Fruit fly (Drosophila melanogaster) S2 (cell line): ENCODE data around the gene CG10702.

Source experiments
- CG8478 ChIP-seq: fragments of >200 bp; optimal IDR thresholded peaks from 2 replicates; lab custom pipeline; 2018
- CTCF ChIP-seq, 2 experiments: fragments of >200 bp; optimal IDR thresholded peaks; 2 replicates each; lab custom pipeline; 2018

DNA sequence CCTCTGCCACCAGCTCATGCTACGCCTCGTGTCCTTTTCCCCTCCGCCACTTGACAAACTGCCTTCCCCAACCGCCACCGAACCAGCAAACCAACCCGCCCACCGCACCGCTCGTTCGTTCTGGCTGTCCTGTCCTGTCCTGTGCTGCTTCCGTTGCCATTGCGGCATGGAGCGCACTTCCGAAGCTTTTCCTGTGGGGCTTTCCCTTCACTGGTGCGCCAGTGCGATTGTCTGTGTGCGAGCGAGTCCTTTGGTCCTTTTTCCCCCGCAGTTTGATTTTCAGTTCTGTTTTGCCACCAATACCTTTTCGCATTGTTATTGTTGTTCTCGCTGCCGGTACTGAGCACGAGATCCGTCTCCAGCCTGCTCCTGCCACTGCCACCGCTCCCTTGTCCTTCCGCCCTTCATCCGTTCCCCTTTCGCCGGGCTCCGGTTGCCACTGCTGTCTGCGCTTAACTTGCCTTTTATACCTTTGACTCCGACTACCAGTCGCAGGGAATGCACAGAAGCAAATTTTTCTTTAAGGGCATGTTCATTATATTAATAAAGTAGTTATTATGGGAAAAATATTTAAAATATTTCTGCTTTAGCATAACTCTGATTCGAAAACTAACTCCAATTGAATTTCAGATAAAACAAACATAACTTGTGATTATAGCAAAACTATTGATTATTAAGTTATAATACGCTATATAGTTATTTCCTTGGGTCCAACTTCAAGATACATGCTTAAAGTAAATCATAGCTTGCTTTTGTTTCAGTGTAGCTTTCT is 45.5 kb downstream of the CG10702 start:
- TF ChIP-seq CTCF (optimal IDR thresholded peaks at IDR 0.05; lab: Kevin White, UChicago) (no peak), CG8478 (lab: Kevin White, UChicago) (no peak)
